Fruit fly (Drosophila melanogaster): ENCODE measurements around the gene CG34337.

Gene CG34337

DNA sequence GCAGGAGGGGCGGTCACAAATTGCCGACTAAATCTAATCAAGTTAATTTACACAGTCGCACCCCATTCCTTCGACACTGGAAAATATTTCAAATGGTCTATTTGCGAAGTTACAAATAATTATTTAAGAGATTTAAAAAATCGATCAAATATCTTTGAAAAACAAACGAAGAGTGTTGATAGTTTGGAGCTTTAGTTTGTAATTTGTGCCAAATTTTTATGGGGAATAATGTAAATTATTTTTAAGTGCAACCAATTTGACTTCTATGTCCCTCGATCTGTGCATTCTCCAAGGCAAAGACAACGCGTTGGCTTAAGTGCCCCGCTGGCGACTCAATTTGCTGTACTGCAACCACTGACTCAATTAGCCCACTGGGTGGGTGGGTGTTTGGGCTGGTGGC, 822 bp downstream of the CG34337 start:
- no peak for TF ChIP-seq CG13204 (GFP tag; optimal IDR thresholded peaks at IDR 0.05)
- no peak for TF ChIP-seq Pif1B (GFP tag; optimal IDR thresholded peaks at IDR 0.05)
- TF ChIP-seq CG4496 (GFP tag; IDR thresholded peaks at IDR 0.05), result no peak
- no peak for TF ChIP-seq CG34367 (tag; optimal IDR thresholded peaks at IDR 0.05)

DNA sequence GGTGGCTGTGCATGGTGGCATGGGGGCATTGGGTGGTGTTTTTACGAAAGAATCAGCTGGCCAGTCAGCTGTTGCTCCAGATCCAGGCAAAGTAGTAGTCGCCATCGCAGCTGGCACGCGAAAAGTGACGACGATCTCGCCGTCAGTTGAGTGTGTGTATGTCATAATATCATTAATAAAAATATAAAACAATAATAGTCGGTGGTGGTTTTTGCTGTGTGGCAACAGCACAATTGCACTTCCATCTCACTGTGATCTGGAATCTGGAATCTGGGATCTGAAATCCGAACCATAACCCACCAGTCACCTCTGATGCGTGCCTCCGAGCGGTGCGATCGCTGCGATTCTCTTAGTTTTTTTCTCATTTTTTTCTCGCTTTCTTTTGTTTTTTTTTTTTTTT, 1.2 kb downstream of the CG34337 start, which contains the start of gene rumpel:
Gene rumpel, plus strand, starts transcription at position 301 of the 400 bp plus-strand sequence.
- TF ChIP-seq CG13204 (GFP tag; optimal IDR thresholded peaks at IDR 0.05) (no peak), Ets98B (GFP tag; IDR thresholded peaks at IDR 0.05) (no peak), CG12605 (GFP tag; IDR thresholded peaks at IDR 0.05) (no peak), fd96Ca (GFP tag; IDR thresholded peaks at IDR 0.05) (no peak), EcR (GFP tag; optimal IDR thresholded peaks at IDR 0.05) (no peak), D1 (tag; optimal IDR thresholded peaks at IDR 0.05) (no peak), CG9948 (tag; optimal IDR thresholded peaks at IDR 0.05) (no peak), CG8301 (tag; optimal IDR thresholded peaks at IDR 0.05) (no peak), CG10348 (GFP tag; IDR thresholded peaks at IDR 0.05) (no peak), Pif1B (GFP tag; optimal IDR thresholded peaks at IDR 0.05) (no peak), CG14655 (GFP tag; optimal IDR thresholded peaks at IDR 0.05) (no peak), CG34367 (tag; optimal IDR thresholded peaks at IDR 0.05) (no peak), Pif1A (GFP tag; optimal IDR thresholded peaks at IDR 0.05) (no peak)

DNA sequence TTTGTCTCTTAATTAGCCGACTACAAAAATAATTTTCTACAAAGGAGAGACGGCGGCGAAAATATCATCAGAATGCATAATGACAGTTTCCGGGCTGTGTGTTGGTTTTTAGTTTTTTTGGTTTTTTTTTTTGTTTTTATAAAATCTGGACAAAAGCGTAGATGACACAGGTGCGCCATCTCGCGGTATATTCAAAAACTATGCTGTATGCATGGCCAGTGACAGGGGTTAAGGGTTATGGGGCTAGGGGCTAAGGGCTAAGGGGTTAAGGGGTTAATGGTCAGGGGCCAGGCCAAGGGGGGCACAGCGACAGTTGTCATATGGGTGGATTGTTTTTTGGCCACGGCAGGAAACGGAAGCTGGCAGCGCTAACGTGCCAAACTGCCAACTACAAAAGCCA, 5.5 kb downstream of the CG34337 start:
- TF ChIP-seq Pif1A (GFP tag; optimal IDR thresholded peaks at IDR 0.05) (no peak), CG9948 (tag; optimal IDR thresholded peaks at IDR 0.05) (no peak), Ets98B (GFP tag; IDR thresholded peaks at IDR 0.05) (no peak), CG32121 (GFP tag; IDR thresholded peaks at IDR 0.05) (no peak), CG34367 (tag; optimal IDR thresholded peaks at IDR 0.05) (no peak), CG8301 (tag; optimal IDR thresholded peaks at IDR 0.05) (no peak)

DNA sequence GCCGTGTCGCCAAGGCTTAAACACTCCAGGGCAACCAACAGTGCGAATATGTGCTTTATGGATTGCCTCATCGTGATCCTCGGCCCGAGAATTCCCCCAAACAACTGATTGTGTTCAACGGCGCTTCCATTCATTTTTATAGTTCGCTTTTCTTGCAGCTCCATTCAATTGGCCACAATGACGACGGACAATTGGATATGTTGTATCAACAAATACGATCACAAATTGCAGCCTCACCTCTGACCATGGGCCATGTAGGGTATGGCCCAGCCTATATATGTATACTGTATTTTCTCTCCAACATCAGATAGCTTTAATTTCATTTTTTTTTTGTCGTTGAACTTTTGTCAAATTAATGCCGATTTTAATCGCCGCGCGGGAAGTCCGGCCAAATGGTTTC, 7.7 kb downstream of the CG34337 start, which contains the start of gene CG15036:
Gene CG15036, minus strand, starts transcription at position 101 of the 400 bp plus-strand sequence.
- TF ChIP-seq Snoo (tag; optimal IDR thresholded peaks at IDR 0.05), result no peak
- TF ChIP-seq CG8159 (tag; optimal IDR thresholded peaks at IDR 0.05), result no peak
- TF ChIP-seq CG4496 (GFP tag; IDR thresholded peaks at IDR 0.05), result no peak
- no peak for TF ChIP-seq CG14655 (GFP tag; optimal IDR thresholded peaks at IDR 0.05)
- no peak for TF ChIP-seq Ets98B (GFP tag; IDR thresholded peaks at IDR 0.05)
- TF ChIP-seq CG13204 (GFP tag; optimal IDR thresholded peaks at IDR 0.05), result no peak
- no peak for TF ChIP-seq CG8301 (tag; optimal IDR thresholded peaks at IDR 0.05)
- no peak for TF ChIP-seq CG34367 (tag; optimal IDR thresholded peaks at IDR 0.05)
- no peak for TF ChIP-seq CG9948 (tag; optimal IDR thresholded peaks at IDR 0.05)
- no peak for TF ChIP-seq Pif1A (GFP tag; optimal IDR thresholded peaks at IDR 0.05)
- TF ChIP-seq D1 (tag; optimal IDR thresholded peaks at IDR 0.05), result no peak
- no peak for TF ChIP-seq Pif1B (GFP tag; optimal IDR thresholded peaks at IDR 0.05)
- no peak for TF ChIP-seq gl (tag; optimal IDR thresholded peaks at IDR 0.05)
- no peak for TF ChIP-seq fd96Ca (GFP tag; IDR thresholded peaks at IDR 0.05)
- no peak for TF ChIP-seq CG15710 (tag; optimal IDR thresholded peaks at IDR 0.05)
- TF ChIP-seq CG17806 (tag; optimal IDR thresholded peaks at IDR 0.05), result no peak
- no peak for TF ChIP-seq CG32121 (GFP tag; IDR thresholded peaks at IDR 0.05)
- TF ChIP-seq CG10348 (GFP tag; IDR thresholded peaks at IDR 0.05), result no peak

DNA sequence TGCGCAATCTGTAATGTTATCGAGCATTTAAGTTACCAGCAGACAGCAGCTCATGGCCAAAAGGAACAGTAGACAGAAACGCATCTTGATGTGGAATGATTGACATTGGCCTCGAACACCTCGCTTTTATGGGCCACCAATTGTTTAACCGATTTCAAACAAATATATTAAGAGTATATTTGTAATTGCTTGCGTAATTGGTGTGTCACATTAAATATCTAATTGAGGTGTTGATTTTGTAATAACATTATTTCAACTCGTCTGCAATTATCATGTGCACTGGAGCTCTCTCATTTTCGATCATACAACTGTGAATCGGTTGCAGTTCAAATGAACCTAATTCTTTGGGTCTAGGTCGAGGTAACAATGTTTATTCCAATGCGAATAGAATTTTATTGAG, 8.6 kb downstream of the CG34337 start, which contains the start of gene CG32726:
Gene CG32726, minus strand, starts transcription at position 101 of the 400 bp plus-strand sequence.
- TF ChIP-seq CG4496 (GFP tag; IDR thresholded peaks at IDR 0.05) (no peak), CG34367 (tag; optimal IDR thresholded peaks at IDR 0.05) (no peak), Pif1A (GFP tag; optimal IDR thresholded peaks at IDR 0.05) (no peak), CG14655 (GFP tag; optimal IDR thresholded peaks at IDR 0.05) (no peak), CG15710 (tag; optimal IDR thresholded peaks at IDR 0.05) (no peak), Ets98B (GFP tag; IDR thresholded peaks at IDR 0.05) (no peak), gl (tag; optimal IDR thresholded peaks at IDR 0.05) (no peak), rn (GFP tag; IDR thresholded peaks at IDR 0.05) (no peak), CG32121 (GFP tag; IDR thresholded peaks at IDR 0.05) (no peak), fd96Ca (GFP tag; IDR thresholded peaks at IDR 0.05) (no peak), CG17806 (tag; optimal IDR thresholded peaks at IDR 0.05) (no peak), EcR (GFP tag; optimal IDR thresholded peaks at IDR 0.05) (no peak)

DNA sequence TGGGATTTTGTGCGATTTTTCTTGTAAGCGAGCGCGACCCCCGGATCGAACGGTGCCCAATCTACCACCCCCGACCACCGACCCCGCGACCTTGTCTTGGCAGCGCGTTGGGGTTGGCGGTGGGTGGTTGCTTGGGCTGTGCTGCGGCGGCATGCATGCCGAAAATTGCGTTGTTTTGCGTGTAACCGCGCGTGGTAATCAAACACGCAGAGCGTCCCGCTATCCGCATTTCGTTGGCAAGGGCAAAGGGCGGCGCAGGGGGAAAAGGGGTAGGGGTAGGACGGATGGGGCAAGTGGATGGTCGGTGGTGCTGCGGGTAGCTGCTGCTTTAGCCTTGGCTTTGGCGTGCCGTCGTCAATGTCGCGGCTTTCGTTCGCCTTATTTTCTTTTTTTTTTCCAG, 15.3 kb downstream of the CG34337 start:
- no peak for TF ChIP-seq gl (tag; optimal IDR thresholded peaks at IDR 0.05)
- no peak for TF ChIP-seq fd96Ca (GFP tag; IDR thresholded peaks at IDR 0.05)
- TF ChIP-seq Ets98B (GFP tag; IDR thresholded peaks at IDR 0.05), result no peak
- no peak for TF ChIP-seq CG9948 (tag; optimal IDR thresholded peaks at IDR 0.05)
- no peak for TF ChIP-seq EcR (GFP tag; optimal IDR thresholded peaks at IDR 0.05)
- no peak for TF ChIP-seq Pif1A (GFP tag; optimal IDR thresholded peaks at IDR 0.05)
- no peak for TF ChIP-seq CG34367 (tag; optimal IDR thresholded peaks at IDR 0.05)
- no peak for TF ChIP-seq Snoo (tag; optimal IDR thresholded peaks at IDR 0.05)
- no peak for TF ChIP-seq CG8301 (tag; optimal IDR thresholded peaks at IDR 0.05)
- no peak for TF ChIP-seq CG32121 (GFP tag; IDR thresholded peaks at IDR 0.05)
- no peak for TF ChIP-seq Pif1B (GFP tag; optimal IDR thresholded peaks at IDR 0.05)

DNA sequence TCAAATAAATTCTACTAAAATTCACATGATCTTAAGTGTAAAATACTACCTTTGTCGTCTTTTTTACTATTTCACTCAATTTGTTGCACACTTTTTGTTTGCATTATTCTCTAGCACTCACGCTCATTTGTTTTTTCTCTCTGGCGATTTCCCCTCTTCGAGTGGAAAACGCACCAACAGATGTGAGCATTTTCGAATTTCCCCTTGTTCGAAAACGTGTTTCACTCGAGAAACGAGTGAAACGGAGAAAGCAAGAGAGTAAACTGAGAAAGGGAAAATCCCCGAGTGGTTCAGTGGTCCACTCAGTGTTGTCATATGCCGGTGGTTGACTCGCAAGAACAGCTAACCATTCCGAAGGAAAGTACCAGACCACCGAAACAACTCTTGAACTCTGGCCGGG, 28.0 kb downstream of the CG34337 start:
- no peak for TF ChIP-seq CG17806 (tag; optimal IDR thresholded peaks at IDR 0.05)
- no peak for TF ChIP-seq EcR (GFP tag; optimal IDR thresholded peaks at IDR 0.05)
- no peak for TF ChIP-seq Ets98B (GFP tag; IDR thresholded peaks at IDR 0.05)
- TF ChIP-seq CG4496 (GFP tag; IDR thresholded peaks at IDR 0.05), result no peak
- TF ChIP-seq rn (GFP tag; IDR thresholded peaks at IDR 0.05), result no peak
- no peak for TF ChIP-seq CG10348 (GFP tag; IDR thresholded peaks at IDR 0.05)
- TF ChIP-seq gl (tag; optimal IDR thresholded peaks at IDR 0.05), result no peak
- no peak for TF ChIP-seq fd96Ca (GFP tag; IDR thresholded peaks at IDR 0.05)
- TF ChIP-seq Snoo (tag; optimal IDR thresholded peaks at IDR 0.05), result no peak

Data from whole organism, pupa.